Worm (Caenorhabditis elegans) whole organism, L3 larva: ENCODE results near the gene K08F4.5.

Source experiments
- eor-1 ChIP-seq, 2 experiments: fragments of 150-350 bp; optimal IDR thresholded peaks; 2 replicates each; lab custom pipeline; 2014 to 2018; ENCODE audit warnings: missing biosample characterization in 2 of 2, missing genetic modification characterization in 2 of 2
- pha-4 ChIP-seq: fragments of 150-350 bp; optimal IDR thresholded peaks from 2 replicates; lab custom pipeline; 2014; ENCODE audit warnings: missing biosample characterization, missing genetic modification reagents, missing genetic modification characterization
- skn-1 ChIP-seq: fragments of 150-350 bp; optimal IDR thresholded peaks from 2 replicates; lab custom pipeline; 2014; ENCODE audit warnings: missing biosample characterization, missing genetic modification characterization
- snpc-4 ChIP-seq: fragments of 150-350 bp; optimal IDR thresholded peaks from 2 replicates; lab custom pipeline; 2014; ENCODE audit warnings: missing biosample characterization, missing genetic modification characterization
- unc-62 ChIP-seq: fragments of 150-350 bp; sonication (generic microtip); optimal IDR thresholded peaks from 4 replicates; lab custom pipeline; 2014; ENCODE audit warnings: missing biosample characterization, missing genetic modification reagents, missing genetic modification characterization

- TF ChIP-seq skn-1 (no peak), pha-4 (tag; lab: Kevin White, UChicago) (no peak), snpc-4 (tag; lab: Kevin White, UChicago) (no peak), unc-62 (GFP tag; lab: Kevin White, UChicago) (no peak), eor-1 (tag; optimal IDR thresholded peaks at IDR 0.05; lab: Kevin White, UChicago) (no peak)
Measured at ce11 chrIV:10112570-10112969, 23.1 kb downstream of the K08F4.5 start, which contains the start of gene nsph-3.2.
